Worm (Caenorhabditis elegans) whole organism, L2 larva: ENCODE data around the gene C35D10.7.

Experiments used
- C34F6.9 ChIP-seq: fragments of 150-350 bp; optimal IDR thresholded peaks from 2 replicates; lab custom pipeline; 2014; ENCODE audit warnings: missing biosample characterization, missing genetic modification characterization
- F13H6.1 ChIP-seq: sonication (generic microtip); optimal IDR thresholded peaks from 2 replicates; lab custom pipeline; 2016; ENCODE audit warnings: missing genetic modification characterization, missing compliant biosample characterization
- Y55F3AM.14 ChIP-seq: fragments of 200-800 bp; sonication (Bioruptor generic); optimal IDR thresholded peaks from 2 replicates; lab custom pipeline; 2018; ENCODE audit warnings: mild to moderate bottlenecking, missing genetic modification characterization, missing compliant biosample characterization
- ZK546.5 ChIP-seq: sonication (generic microtip); optimal IDR thresholded peaks from 2 replicates; lab custom pipeline; 2017; ENCODE audit warnings: missing biosample characterization, missing genetic modification characterization
- aly-2 ChIP-seq: fragments of 150-350 bp; optimal IDR thresholded peaks from 2 replicates; lab custom pipeline; 2014; ENCODE audit warnings: missing biosample characterization, missing genetic modification characterization
- ama-1 ChIP-seq: fragments of 150-350 bp; optimal IDR thresholded peaks from 2 replicates; lab custom pipeline; 2018; ENCODE audit warnings: inconsistent platforms
- blmp-1 ChIP-seq: sonication (generic microtip); optimal IDR thresholded peaks from 2 replicates; lab custom pipeline; 2017; ENCODE audit warnings: missing genetic modification characterization, mild to moderate bottlenecking, missing compliant biosample characterization, antibody characterized with exemption, moderate library complexity; ENCODE audit not compliant: insufficient read depth
- ceh-82 ChIP-seq: fragments of 150-350 bp; optimal IDR thresholded peaks from 2 replicates; lab custom pipeline; 2014; ENCODE audit warnings: missing biosample characterization, missing genetic modification characterization
- crh-2 ChIP-seq: sonication (generic microtip); optimal IDR thresholded peaks from 2 replicates; lab custom pipeline; 2017; ENCODE audit warnings: missing biosample characterization, missing genetic modification characterization
- elt-1 ChIP-seq: fragments of 150-350 bp; optimal IDR thresholded peaks from 2 replicates; lab custom pipeline; 2014; ENCODE audit warnings: missing biosample characterization, missing genetic modification characterization
- fos-1 ChIP-seq: fragments of 150-350 bp; optimal IDR thresholded peaks from 2 replicates; lab custom pipeline; 2014; ENCODE audit warnings: missing biosample characterization, missing genetic modification characterization
- gmeb-1 ChIP-seq: fragments of 150-350 bp; optimal IDR thresholded peaks from 2 replicates; lab custom pipeline; 2014; ENCODE audit warnings: missing biosample characterization, missing genetic modification characterization
- lin-11 ChIP-seq: fragments of 150-350 bp; sonication (generic microtip); optimal IDR thresholded peaks from 2 replicates; lab custom pipeline; 2014; ENCODE audit warnings: missing biosample characterization, missing genetic modification characterization, inconsistent platforms, mixed read lengths
- lsy-2 ChIP-seq, 2 experiments: fragments of 150-350 bp in 1 of 2; sonication (generic microtip) in 1 of 2; optimal IDR thresholded peaks; 2 replicates each; lab custom pipeline; 2014 to 2017; ENCODE audit warnings: missing biosample characterization in 2 of 2, missing genetic modification characterization in 2 of 2
- mab-5 ChIP-seq: fragments of 150-350 bp; optimal IDR thresholded peaks from 2 replicates; lab custom pipeline; 2014; ENCODE audit warnings: missing biosample characterization, missing genetic modification characterization
- mbf-1 ChIP-seq: sonication (generic microtip); optimal IDR thresholded peaks from 2 replicates; lab custom pipeline; 2017; ENCODE audit warnings: missing biosample characterization, missing genetic modification characterization
- nhr-10 ChIP-seq: sonication (generic microtip); optimal IDR thresholded peaks from 2 replicates; lab custom pipeline; 2017; ENCODE audit warnings: missing biosample characterization, missing genetic modification characterization
- nhr-11 ChIP-seq: fragments of 150-350 bp; optimal IDR thresholded peaks from 2 replicates; lab custom pipeline; 2014; ENCODE audit warnings: missing biosample characterization, missing genetic modification characterization
- nhr-12 ChIP-seq: fragments of 150-350 bp; optimal IDR thresholded peaks from 2 replicates; lab custom pipeline; 2014; ENCODE audit warnings: missing biosample characterization, missing genetic modification characterization
- nhr-129 ChIP-seq: fragments of 150-350 bp; optimal IDR thresholded peaks from 2 replicates; lab custom pipeline; 2014; ENCODE audit warnings: missing biosample characterization, missing genetic modification characterization
- nhr-21 ChIP-seq: fragments of 150-350 bp; optimal IDR thresholded peaks from 2 replicates; lab custom pipeline; 2014; ENCODE audit warnings: missing biosample characterization, missing genetic modification characterization
- nhr-23 ChIP-seq: fragments of 150-350 bp; optimal IDR thresholded peaks from 2 replicates; lab custom pipeline; 2014; ENCODE audit warnings: missing biosample characterization, missing genetic modification reagents, missing genetic modification characterization
- nhr-237 ChIP-seq: fragments of 150-350 bp; optimal IDR thresholded peaks from 2 replicates; lab custom pipeline; 2014; ENCODE audit warnings: missing biosample characterization, missing genetic modification characterization
- nhr-25 ChIP-seq: fragments of 150-350 bp; sonication (generic microtip); optimal IDR thresholded peaks from 3 replicates; lab custom pipeline; 2014; ENCODE audit warnings: missing biosample characterization, missing genetic modification characterization
- nhr-77 ChIP-seq: fragments of 150-350 bp; optimal IDR thresholded peaks from 2 replicates; lab custom pipeline; 2014; ENCODE audit warnings: missing biosample characterization, missing genetic modification characterization
- peb-1 ChIP-seq: fragments of 150-350 bp; optimal IDR thresholded peaks from 2 replicates; lab custom pipeline; 2014; ENCODE audit warnings: missing biosample characterization, missing genetic modification characterization
- sem-4 ChIP-seq: fragments of 150-350 bp; optimal IDR thresholded peaks from 2 replicates; lab custom pipeline; 2014; ENCODE audit warnings: missing biosample characterization, missing genetic modification reagents, missing genetic modification characterization
- skn-1 ChIP-seq: sonication (generic microtip); optimal IDR thresholded peaks from 2 replicates; lab custom pipeline; 2017; ENCODE audit warnings: missing biosample characterization, missing genetic modification characterization
- sma-3 ChIP-seq: sonication (generic microtip); optimal IDR thresholded peaks from 2 replicates; lab custom pipeline; 2016; ENCODE audit warnings: missing genetic modification reagents, missing genetic modification characterization, missing compliant biosample characterization
- sma-9 ChIP-seq, 2 experiments: fragments of 150-350 bp in 1 of 2; sonication (generic microtip) in 1 of 2; optimal IDR thresholded peaks; 2 replicates each; lab custom pipeline; 2014 to 2016; ENCODE audit warnings: missing genetic modification characterization in 2 of 2, mild to moderate bottlenecking in 1 of 2, missing biosample characterization in 1 of 2, missing compliant biosample characterization in 1 of 2, missing genetic modification reagents in 1 of 2, moderate library complexity in 1 of 2
- snpc-4 ChIP-seq: fragments of 150-350 bp; optimal IDR thresholded peaks from 2 replicates; lab custom pipeline; 2014; ENCODE audit warnings: missing biosample characterization, missing genetic modification characterization
- unc-39 ChIP-seq: fragments of 150-350 bp; optimal IDR thresholded peaks from 2 replicates; lab custom pipeline; 2014; ENCODE audit warnings: missing biosample characterization, missing genetic modification characterization
- unc-55 ChIP-seq: fragments of 150-350 bp; sonication (generic microtip); optimal IDR thresholded peaks from 3 replicates; lab custom pipeline; 2014; ENCODE audit warnings: missing biosample characterization, missing genetic modification reagents, missing genetic modification characterization
- unc-62 ChIP-seq: fragments of 150-350 bp; optimal IDR thresholded peaks from 2 replicates; lab custom pipeline; 2014; ENCODE audit warnings: missing biosample characterization, missing genetic modification reagents, missing genetic modification characterization
- zag-1 ChIP-seq: fragments of 150-350 bp; optimal IDR thresholded peaks from 2 replicates; lab custom pipeline; 2014; ENCODE audit warnings: missing biosample characterization, missing genetic modification characterization
- ztf-1 ChIP-seq: fragments of 200-800 bp; sonication (Bioruptor generic); conservative IDR thresholded peaks from 2 replicates; pipeline ENCODE4 v1.3.6; 2022; ENCODE audit warnings: missing genetic modification characterization, missing compliant biosample characterization
- ztf-11 ChIP-seq: sonication (generic microtip); optimal IDR thresholded peaks from 2 replicates; lab custom pipeline; 2017; ENCODE audit warnings: missing biosample characterization, missing genetic modification characterization

The C35D10.7 gene

DNA sequence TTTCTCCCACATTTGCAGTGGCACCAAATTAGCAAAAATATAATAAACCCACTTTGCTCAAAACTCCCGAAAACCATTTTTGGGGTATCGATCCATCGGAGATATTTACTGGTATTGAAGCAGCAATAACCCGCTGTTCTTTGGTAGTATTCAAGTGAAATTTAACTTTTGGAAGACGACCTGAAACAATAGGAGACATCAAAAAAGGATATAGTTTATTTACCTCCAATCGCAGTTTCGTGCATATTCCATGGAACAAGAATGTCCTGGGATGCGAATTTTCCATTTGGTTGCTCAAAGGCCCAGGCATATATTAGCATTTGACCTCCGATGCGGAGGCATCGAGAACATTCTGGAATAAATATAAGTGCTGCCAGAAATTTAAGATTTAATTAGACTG, 17.4 kb downstream of the C35D10.7 start:
- no peak for TF ChIP-seq mbf-1
- no peak for TF ChIP-seq crh-2 (tag; lab: Kevin White, UChicago)
- no peak for TF ChIP-seq gmeb-1 (tag; lab: Kevin White, UChicago)
- TF ChIP-seq nhr-77 (tag; lab: Kevin White, UChicago): no peak
- TF ChIP-seq mab-5 (tag; lab: Kevin White, UChicago): no peak
- TF ChIP-seq nhr-11 (tag; lab: Kevin White, UChicago): no peak

DNA sequence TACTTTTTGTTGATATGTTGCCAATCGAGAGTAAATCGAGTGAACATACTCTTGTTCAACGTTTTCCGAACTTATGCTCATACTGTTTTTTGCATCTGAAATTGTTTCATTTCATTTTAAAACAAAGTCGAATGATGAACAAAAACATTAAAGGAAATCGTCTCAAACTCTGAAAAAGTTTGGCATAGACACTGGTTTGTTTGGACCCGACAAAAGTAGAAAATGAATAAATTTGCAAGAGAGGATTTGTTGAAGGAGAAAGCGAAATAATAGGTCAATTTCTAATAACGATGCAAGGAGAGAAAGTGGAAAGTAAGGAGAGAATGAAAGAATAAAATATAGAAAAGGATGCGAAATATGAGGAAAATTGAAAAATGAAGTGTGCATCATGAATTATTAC, 18.7 kb downstream of the C35D10.7 start, which contains the start of gene C35D10.12:
Gene C35D10.12, minus strand, starts transcription at position 101 of the 400 bp plus-strand sequence.
- no peak for TF ChIP-seq mbf-1
- TF ChIP-seq nhr-237: no peak
- TF ChIP-seq blmp-1 (tag; lab: Kevin White, UChicago): no peak
- no peak for TF ChIP-seq zag-1 (tag; lab: Kevin White, UChicago)
- no peak for TF ChIP-seq Y55F3AM.14 (GFP tag; lab: Kevin White, UChicago)
- TF ChIP-seq nhr-21 (tag; lab: Kevin White, UChicago): no peak
- no peak for TF ChIP-seq sma-9 (GFP tag; optimal IDR thresholded peaks at IDR 0.05; lab: Kevin White, UChicago)
- no peak for TF ChIP-seq sma-9 (tag; optimal IDR thresholded peaks at IDR 0.05; lab: Kevin White, UChicago)
- no peak for TF ChIP-seq unc-39 (tag; lab: Kevin White, UChicago)
- TF ChIP-seq mab-5 (tag; lab: Kevin White, UChicago): no peak
- no peak for TF ChIP-seq nhr-12 (tag; lab: Kevin White, UChicago)
- no peak for TF ChIP-seq peb-1 (tag; lab: Kevin White, UChicago)
- TF ChIP-seq ceh-82: no peak
- no peak for TF ChIP-seq gmeb-1 (tag; lab: Kevin White, UChicago)
- no peak for TF ChIP-seq sma-3 (GFP tag; lab: Kevin White, UChicago)

DNA sequence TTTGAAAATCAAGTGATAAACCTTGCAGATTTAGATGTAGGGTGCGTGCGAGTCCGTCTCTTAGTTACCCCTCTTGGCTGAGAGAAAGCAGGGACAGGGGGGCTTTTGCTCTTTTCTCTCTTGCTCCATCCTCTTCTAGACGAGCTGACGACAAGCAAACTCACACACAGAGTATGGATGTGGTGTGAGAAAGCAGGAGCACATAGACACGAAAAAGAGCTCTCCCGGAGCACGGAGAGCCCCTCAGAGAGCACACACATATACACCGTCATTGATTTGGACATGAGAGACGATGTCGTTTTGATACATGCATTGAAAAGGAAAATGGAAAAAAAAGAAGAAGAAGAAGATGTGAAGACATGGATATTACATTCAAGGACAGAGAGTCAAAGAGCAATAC, 19.7 kb downstream of the C35D10.7 start:
- TF ChIP-seq C34F6.9 (tag; lab: Kevin White, UChicago): peak; percentile 49
- TF ChIP-seq F13H6.1 (tag; lab: Kevin White, UChicago): no peak
- TF ChIP-seq nhr-129 (tag; lab: Kevin White, UChicago): peak; percentile 50
- TF ChIP-seq lin-11: peak; percentile 4
- no peak for TF ChIP-seq nhr-237
- TF ChIP-seq sma-9 (GFP tag; optimal IDR thresholded peaks at IDR 0.05; lab: Kevin White, UChicago): peak; percentile 9
- no peak for TF ChIP-seq sma-9 (tag; optimal IDR thresholded peaks at IDR 0.05; lab: Kevin White, UChicago)

DNA sequence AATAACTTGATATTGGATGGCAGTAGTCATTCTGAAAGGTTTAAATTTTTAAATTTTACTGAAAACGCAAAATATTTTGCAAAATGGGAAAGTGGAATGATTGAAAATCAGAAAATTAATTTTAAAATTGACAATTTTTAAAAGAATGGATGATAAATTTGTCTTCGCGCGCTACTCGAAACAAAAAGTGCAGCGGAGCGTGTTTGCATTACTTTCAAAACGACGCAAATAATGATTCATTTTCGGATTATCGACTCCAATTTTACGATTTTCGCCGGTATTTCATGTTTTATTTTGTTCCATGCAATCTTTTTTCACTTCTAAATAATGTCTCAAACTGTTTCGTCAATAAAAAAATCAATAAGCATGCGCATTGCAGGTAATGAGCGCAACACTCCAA, 22.3 kb downstream of the C35D10.7 start, which contains the start of the genes tost-1 and arx-6:
Gene tost-1, minus strand, starts transcription at position 31 of the 400 bp plus-strand sequence.
Gene arx-6, plus strand, starts transcription at position 378 of the 400 bp plus-strand sequence.
- TF ChIP-seq ztf-11 (tag; lab: Kevin White, UChicago) (no peak), aly-2 (tag; lab: Kevin White, UChicago) (no peak), ceh-82 (no peak), sma-3 (GFP tag; lab: Kevin White, UChicago) (peak; percentile 13), sem-4 (no peak), nhr-23 (tag; lab: Kevin White, UChicago) (no peak), gmeb-1 (tag; lab: Kevin White, UChicago) (peak; percentile 88), snpc-4 (tag; lab: Kevin White, UChicago) (no peak), mab-5 (tag; lab: Kevin White, UChicago) (peak; percentile 15), C34F6.9 (tag; lab: Kevin White, UChicago) (peak; percentile 66), lin-11 (no peak), nhr-77 (tag; lab: Kevin White, UChicago) (no peak), fos-1 (tag; lab: Kevin White, UChicago) (peak; percentile 68), crh-2 (tag; lab: Kevin White, UChicago) (peak; percentile 15), F13H6.1 (tag; lab: Kevin White, UChicago) (peak; percentile 1), unc-62 (GFP tag; lab: Kevin White, UChicago) (no peak), skn-1 (tag; lab: Kevin White, UChicago) (no peak), nhr-11 (tag; lab: Kevin White, UChicago) (no peak), unc-39 (tag; lab: Kevin White, UChicago) (no peak), lsy-2 (tag; optimal IDR thresholded peaks at IDR 0.05; lab: Kevin White, UChicago) (peak in 1 of 2 experiments; percentile 70), unc-55 (GFP tag; lab: Kevin White, UChicago) (peak; percentile 71), ama-1 (lab: Kevin White, UChicago) (no peak), zag-1 (tag; lab: Kevin White, UChicago) (no peak), nhr-129 (tag; lab: Kevin White, UChicago) (peak; percentile 54)

DNA sequence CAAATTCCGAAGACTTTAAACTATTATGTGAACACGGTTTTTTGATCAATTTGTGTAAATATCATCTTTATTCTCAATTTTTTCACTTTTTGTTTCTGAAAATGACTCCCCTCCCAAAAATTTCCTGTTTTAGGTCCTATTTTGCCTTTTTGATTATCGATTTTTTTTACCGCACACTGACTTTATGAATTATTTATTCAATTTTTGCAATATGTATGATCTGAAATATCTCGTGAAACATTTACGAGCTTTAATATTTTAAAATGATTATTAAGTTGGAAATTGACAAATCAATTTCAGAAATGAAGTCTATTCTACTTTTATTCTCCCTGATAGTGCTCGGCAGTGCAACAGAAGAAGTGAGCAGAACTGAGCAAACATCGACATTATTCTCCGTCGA, 23.5 kb downstream of the C35D10.7 start, which contains the start of gene C35D10.1:
Gene C35D10.1, plus strand, starts transcription at position 301 of the 400 bp plus-strand sequence.
- no peak for TF ChIP-seq ZK546.5 (tag; lab: Kevin White, UChicago)
- no peak for TF ChIP-seq nhr-25 (tag; lab: Kevin White, UChicago)
- TF ChIP-seq nhr-237: no peak
- no peak for TF ChIP-seq nhr-10 (tag; lab: Kevin White, UChicago)
- no peak for TF ChIP-seq ztf-1
- no peak for TF ChIP-seq elt-1 (tag; lab: Kevin White, UChicago)
